Worm (Caenorhabditis elegans) whole organism, L1 larva: ENCODE data around the gene fipr-5.

Experiments
- C04F5.9 ChIP-seq: sonication (generic microtip); optimal IDR thresholded peaks from 2 replicates; lab custom pipeline; 2016; ENCODE audit warnings: missing genetic modification characterization, missing compliant biosample characterization
- C16A3.4 ChIP-seq: fragments of 150-350 bp; optimal IDR thresholded peaks from 2 replicates; lab custom pipeline; 2014; ENCODE audit warnings: missing biosample characterization, missing genetic modification characterization
- alr-1 ChIP-seq: fragments of 200-800 bp; sonication (Bioruptor generic); optimal IDR thresholded peaks from 2 replicates; lab custom pipeline; 2018; ENCODE audit warnings: borderline replicate concordance, mild to moderate bottlenecking, missing genetic modification characterization, missing compliant biosample characterization
- aly-2 ChIP-seq: fragments of 150-350 bp; optimal IDR thresholded peaks from 2 replicates; lab custom pipeline; 2014; ENCODE audit warnings: missing biosample characterization, missing genetic modification characterization
- ama-1 ChIP-seq: fragments of 150-350 bp; optimal IDR thresholded peaks from 2 replicates; lab custom pipeline; 2014
- blmp-1 ChIP-seq: fragments of 150-350 bp; optimal IDR thresholded peaks from 2 replicates; lab custom pipeline; 2014; ENCODE audit warnings: missing biosample characterization, missing genetic modification characterization
- ceh-8 ChIP-seq: fragments of 200-800 bp; sonication (Bioruptor generic); optimal IDR thresholded peaks from 2 replicates; lab custom pipeline; 2018; ENCODE audit warnings: mild to moderate bottlenecking, missing genetic modification characterization, moderate library complexity, missing compliant biosample characterization
- ceh-88 ChIP-seq: fragments of 200-800 bp; sonication (Bioruptor generic); IDR thresholded peaks from 2 replicates; pipeline ENCODE4 v1.3.6; 2022; ENCODE audit warnings: missing genetic modification characterization, missing compliant biosample characterization
- dsc-1 ChIP-seq: sonication (generic microtip); optimal IDR thresholded peaks from 2 replicates; lab custom pipeline; 2016; ENCODE audit warnings: mild to moderate bottlenecking, missing genetic modification characterization, missing compliant biosample characterization
- efl-1 ChIP-seq, 4 experiments: fragments of 150-350 bp; optimal IDR thresholded peaks in 3 of 4; peaks in 1 of 4; 1 replicate in 1 of 4; 2 replicates in 3 of 4; lab custom pipeline; 2014; ENCODE audit warnings: missing biosample characterization in 2 of 4, missing genetic modification characterization in 2 of 4, missing genetic modification reagents in 2 of 4
- egl-13 ChIP-seq: sonication (generic microtip); optimal IDR thresholded peaks from 2 replicates; lab custom pipeline; 2016; ENCODE audit warnings: missing genotype, missing genetic modification reagents, missing genetic modification characterization, missing compliant biosample characterization
- elt-2 ChIP-seq: sonication (generic microtip); optimal IDR thresholded peaks from 2 replicates; lab custom pipeline; 2016; ENCODE audit warnings: missing genetic modification characterization, mild to moderate bottlenecking, inconsistent platforms, missing compliant biosample characterization, missing genetic modification reagents
- ets-5 ChIP-seq: fragments of 200-800 bp; sonication (Bioruptor generic); IDR thresholded peaks from 2 replicates; pipeline ENCODE4 v1.3.6; 2022; ENCODE audit warnings: missing genetic modification characterization, missing compliant biosample characterization
- fkh-4 ChIP-seq: sonication (generic microtip); optimal IDR thresholded peaks from 2 replicates; lab custom pipeline; 2016; ENCODE audit warnings: missing compliant biosample characterization, missing genetic modification characterization, borderline replicate concordance
- fkh-8 ChIP-seq: sonication (generic microtip); optimal IDR thresholded peaks from 2 replicates; lab custom pipeline; 2016; ENCODE audit warnings: mild to moderate bottlenecking, missing genetic modification characterization, missing compliant biosample characterization
- grh-1 ChIP-seq: fragments of 200-800 bp; sonication (Bioruptor generic); IDR thresholded peaks from 2 replicates; pipeline ENCODE4 v1.3.6; 2022; ENCODE audit warnings: missing genetic modification reagents, missing genetic modification characterization, missing compliant biosample characterization
- hpl-2 ChIP-seq: fragments of 150-350 bp; optimal IDR thresholded peaks from 2 replicates; lab custom pipeline; 2014; ENCODE audit warnings: missing biosample characterization, missing genetic modification reagents, missing genetic modification characterization
- irx-1 ChIP-seq: sonication (generic microtip); optimal IDR thresholded peaks from 2 replicates; lab custom pipeline; 2016; ENCODE audit warnings: missing genetic modification characterization, missing compliant biosample characterization
- isw-1 ChIP-seq: fragments of 200-800 bp; sonication (Bioruptor generic); IDR thresholded peaks from 2 replicates; pipeline ENCODE4 v1.3.6; 2022; ENCODE audit warnings: missing genetic modification characterization, missing compliant biosample characterization
- jun-1 ChIP-seq: fragments of 150-350 bp; optimal IDR thresholded peaks from 2 replicates; lab custom pipeline; 2014; ENCODE audit warnings: missing biosample characterization, missing genetic modification reagents, missing genetic modification characterization
- lin-14 ChIP-seq: fragments of 200-800 bp; sonication (Bioruptor generic); optimal IDR thresholded peaks from 2 replicates; lab custom pipeline; 2018; ENCODE audit warnings: mild to moderate bottlenecking, missing genetic modification characterization, moderate library complexity, missing compliant biosample characterization
- lin-15B ChIP-seq: fragments of 150-350 bp; sonication (generic microtip); optimal IDR thresholded peaks from 3 replicates; lab custom pipeline; 2014; ENCODE audit warnings: missing biosample characterization, missing genetic modification characterization
- lir-3 ChIP-seq: sonication (generic microtip); optimal IDR thresholded peaks from 2 replicates; lab custom pipeline; 2016; ENCODE audit warnings: mild to moderate bottlenecking, missing genetic modification characterization, moderate library complexity, missing compliant biosample characterization; ENCODE audit not compliant: poor library complexity
- lsy-2 ChIP-seq, 2 experiments: fragments of 150-350 bp; optimal IDR thresholded peaks; 2 replicates each; lab custom pipeline; 2014; ENCODE audit warnings: missing biosample characterization in 2 of 2, missing genetic modification characterization in 2 of 2
- mab-9 ChIP-seq: fragments of 200-800 bp; sonication (Bioruptor generic); IDR thresholded peaks from 2 replicates; pipeline ENCODE4 v1.3.6; 2022; ENCODE audit warnings: missing genetic modification reagents, missing genetic modification characterization, missing compliant biosample characterization
- mep-1 ChIP-seq: fragments of 150-350 bp; optimal IDR thresholded peaks from 2 replicates; lab custom pipeline; 2014; ENCODE audit warnings: missing biosample characterization, missing genetic modification characterization
- nhr-237 ChIP-seq: fragments of 150-350 bp; optimal IDR thresholded peaks from 2 replicates; lab custom pipeline; 2014; ENCODE audit warnings: missing biosample characterization, missing genetic modification characterization
- nhr-28 ChIP-seq: fragments of 150-350 bp; optimal IDR thresholded peaks from 2 replicates; lab custom pipeline; 2014; ENCODE audit warnings: missing biosample characterization, missing genetic modification characterization
- nhr-47 ChIP-seq: sonication (generic microtip); optimal IDR thresholded peaks from 2 replicates; lab custom pipeline; 2016; ENCODE audit warnings: mild to moderate bottlenecking, missing genetic modification characterization, moderate library complexity, missing compliant biosample characterization
- nhr-71 ChIP-seq: sonication (generic microtip); optimal IDR thresholded peaks from 2 replicates; lab custom pipeline; 2016; ENCODE audit warnings: mild to moderate bottlenecking, missing genetic modification characterization, moderate library complexity, missing compliant biosample characterization
- nhr-77 ChIP-seq: fragments of 150-350 bp; optimal IDR thresholded peaks from 2 replicates; lab custom pipeline; 2014; ENCODE audit warnings: missing biosample characterization, missing genetic modification characterization
- nhr-85 ChIP-seq: sonication (generic microtip); peaks from one replicate; lab custom pipeline; 2016; ENCODE audit warnings: missing genetic modification characterization, inconsistent platforms, missing compliant biosample characterization
- nhr-90 ChIP-seq: sonication (generic microtip); optimal IDR thresholded peaks from 2 replicates; lab custom pipeline; 2016; ENCODE audit warnings: mild to moderate bottlenecking, missing genetic modification characterization, missing compliant biosample characterization; ENCODE audit not compliant: poor library complexity
- pag-3 ChIP-seq: sonication (generic microtip); optimal IDR thresholded peaks from 2 replicates; lab custom pipeline; 2017; ENCODE audit warnings: missing genetic modification characterization, mild to moderate bottlenecking, missing compliant biosample characterization, antibody characterized with exemption, borderline replicate concordance; ENCODE audit not compliant: insufficient read depth
- pax-3 ChIP-seq: fragments of 200-800 bp; sonication (Bioruptor generic); optimal IDR thresholded peaks from 2 replicates; lab custom pipeline; 2018; ENCODE audit warnings: mild to moderate bottlenecking, missing genetic modification characterization, moderate library complexity, missing compliant biosample characterization
- pqm-1 ChIP-seq: sonication (generic microtip); optimal IDR thresholded peaks from 3 replicates; lab custom pipeline; 2017; ENCODE audit warnings: missing biosample characterization, missing genetic modification characterization
- skn-1 ChIP-seq: fragments of 150-350 bp; optimal IDR thresholded peaks from 2 replicates; lab custom pipeline; 2014; ENCODE audit warnings: missing biosample characterization, missing genetic modification characterization
- snu-23 ChIP-seq: sonication (generic microtip); optimal IDR thresholded peaks from 2 replicates; lab custom pipeline; 2016; ENCODE audit warnings: missing genetic modification characterization, missing compliant biosample characterization
- sox-4 ChIP-seq: sonication (generic microtip); optimal IDR thresholded peaks from 2 replicates; lab custom pipeline; 2016; ENCODE audit warnings: missing genetic modification characterization, missing compliant biosample characterization
- sup-37 ChIP-seq: fragments of 200-800 bp; sonication (Bioruptor generic); optimal IDR thresholded peaks from 2 replicates; lab custom pipeline; 2018; ENCODE audit warnings: mild to moderate bottlenecking, missing genetic modification characterization, missing compliant biosample characterization
- swsn-7 ChIP-seq: sonication (generic microtip); optimal IDR thresholded peaks from 2 replicates; lab custom pipeline; 2016; ENCODE audit warnings: missing genetic modification characterization, missing compliant biosample characterization
- tbx-2 ChIP-seq: sonication (generic microtip); optimal IDR thresholded peaks from 2 replicates; lab custom pipeline; 2016; ENCODE audit warnings: missing genetic modification characterization, missing compliant biosample characterization
- unc-62 ChIP-seq: fragments of 150-350 bp; optimal IDR thresholded peaks from 2 replicates; lab custom pipeline; 2014; ENCODE audit warnings: missing biosample characterization, missing genetic modification reagents, missing genetic modification characterization
- unc-86 ChIP-seq: sonication (generic microtip); optimal IDR thresholded peaks from 2 replicates; lab custom pipeline; 2016; ENCODE audit warnings: missing genetic modification characterization, missing compliant biosample characterization
- vab-15 ChIP-seq: sonication (generic microtip); optimal IDR thresholded peaks from 2 replicates; lab custom pipeline; 2017; ENCODE audit warnings: missing genotype, mild to moderate bottlenecking, missing genetic modification characterization, missing compliant biosample characterization
- xbp-1 ChIP-seq: sonication (generic microtip); optimal IDR thresholded peaks from 2 replicates; lab custom pipeline; 2016; ENCODE audit warnings: missing genetic modification characterization, missing compliant biosample characterization
- ztf-11 ChIP-seq, 2 experiments: sonication (generic microtip); optimal IDR thresholded peaks; 2 replicates each; lab custom pipeline; 2016 to 2017; ENCODE audit warnings: missing genetic modification characterization in 2 of 2, missing biosample characterization in 1 of 2, missing compliant biosample characterization in 1 of 2
- ztf-4 ChIP-seq: fragments of 150-350 bp; optimal IDR thresholded peaks from 2 replicates; lab custom pipeline; 2014; ENCODE audit warnings: missing biosample characterization, missing genetic modification characterization

fipr-5 gene

ce11 chrV:10182984-10183383 is 38.2 kb downstream of the fipr-5 start, which contains the start of gene ZK856.4:
ZK856.4 (plus strand) TSS chrV:10183284.
- TF ChIP-seq dsc-1 (tag; lab: Kevin White, UChicago) (no peak), pqm-1 (tag; lab: Kevin White, UChicago) (no peak), unc-62 (GFP tag; lab: Kevin White, UChicago) (no peak), pax-3 (tag; lab: Kevin White, UChicago) (no peak), lir-3 (tag; lab: Kevin White, UChicago) (no peak), nhr-77 (tag; lab: Kevin White, UChicago) (no peak), nhr-237 (no peak)

- TF ChIP-seq nhr-237, result no peak
- peak; percentile 41 for TF ChIP-seq elt-2 (tag; lab: Kevin White, UChicago)
These were observed 42.0 kb downstream of the fipr-5 start, which contains the start of gene cul-5 for ce11 chrV:10179235-10179634. cul-5 (plus strand) TSS chrV:10179535.

- TF ChIP-seq isw-1 (GFP tag; lab: Robert Waterston, UW) (peak; percentile 63), egl-13 (tag; lab: Kevin White, UChicago) (peak; percentile 70), sox-4 (tag; lab: Kevin White, UChicago) (peak; percentile 41), nhr-47 (tag; lab: Kevin White, UChicago) (peak; percentile 85), nhr-237 (peak; percentile 23), pax-3 (tag; lab: Kevin White, UChicago) (peak; percentile 78), grh-1 (GFP tag; lab: Robert Waterston, UW) (peak; percentile 91), ceh-88 (GFP tag; lab: Robert Waterston, UW) (peak; percentile 59), lir-3 (tag; lab: Kevin White, UChicago) (peak; percentile 83), ztf-4 (tag; lab: Kevin White, UChicago) (no peak), ztf-11 (tag; optimal IDR thresholded peaks at IDR 0.05; lab: Kevin White, UChicago) (peak in 1 of 2 experiments; percentile 60), jun-1 (tag; lab: Kevin White, UChicago) (peak; percentile 39), lsy-2 (tag; optimal IDR thresholded peaks at IDR 0.05; lab: Kevin White, UChicago) (peak; percentile 52 to 81), ama-1 (lab: Kevin White, UChicago) (no peak), skn-1 (peak; percentile 34), fkh-4 (tag; lab: Kevin White, UChicago) (peak; percentile 34), hpl-2 (GFP tag; lab: Kevin White, UChicago) (no peak), nhr-85 (tag; lab: Kevin White, UChicago) (peak; percentile 90), C04F5.9 (peak; percentile 52), lin-14 (GFP tag; lab: Kevin White, UChicago) (peak; percentile 85), fkh-8 (tag; lab: Kevin White, UChicago) (peak; percentile 85), efl-1 (optimal IDR thresholded peaks at IDR 0.05; lab: Kevin White, UChicago) (peak; percentile 59 to 60), efl-1 (GFP tag; optimal IDR thresholded peaks at IDR 0.05 in 1 of 2; lab: Kevin White, UChicago) (peak; percentile 49 to 95), mab-9 (GFP tag; lab: Robert Waterston, UW) (peak; percentile 34; the same call in 1 of the 2 replicates), alr-1 (no peak), blmp-1 (peak; percentile 95), nhr-90 (tag; lab: Kevin White, UChicago) (peak; percentile 80), nhr-71 (tag; lab: Kevin White, UChicago) (peak; percentile 84), nhr-28 (tag; lab: Kevin White, UChicago) (no peak), irx-1 (peak; percentile 34), snu-23 (GFP tag; lab: Kevin White, UChicago) (peak; percentile 81), lin-15B (tag; lab: Kevin White, UChicago) (peak; percentile 41), swsn-7 (tag; lab: Kevin White, UChicago) (peak; percentile 71), sup-37 (GFP tag; lab: Kevin White, UChicago) (peak; percentile 15), vab-15 (tag; lab: Kevin White, UChicago) (peak; percentile 62), unc-86 (tag; lab: Kevin White, UChicago) (peak; percentile 53), ets-5 (GFP tag; lab: Robert Waterston, UW) (no peak), C16A3.4 (tag; lab: Kevin White, UChicago) (peak; percentile 44), mep-1 (tag; lab: Kevin White, UChicago) (peak; percentile 37), tbx-2 (tag; lab: Kevin White, UChicago) (peak; percentile 75), pag-3 (tag; lab: Kevin White, UChicago) (peak; percentile 41), ceh-8 (no peak), aly-2 (tag; lab: Kevin White, UChicago) (no peak), xbp-1 (peak; percentile 79)
These were observed 43.1 kb downstream of the fipr-5 start for ce11 chrV:10178166-10178565.
